Worm (Caenorhabditis elegans) whole organism, L3 larva: Measurements from ENCODE around the gene chil-5.

Experiments
- R02D3.7 ChIP-seq: fragments of 150-350 bp; optimal IDR thresholded peaks from 2 replicates; lab custom pipeline; 2014; ENCODE audit warnings: missing biosample characterization, missing genetic modification characterization
- ZK546.5 ChIP-seq: sonication (generic microtip); optimal IDR thresholded peaks from 2 replicates; lab custom pipeline; 2017; ENCODE audit warnings: missing biosample characterization, missing genetic modification characterization
- ama-1 ChIP-seq: fragments of 150-350 bp; optimal IDR thresholded peaks from 2 replicates; lab custom pipeline; 2018
- ceh-16 ChIP-seq: sonication (generic microtip); optimal IDR thresholded peaks from 2 replicates; lab custom pipeline; 2017; ENCODE audit warnings: missing biosample characterization, missing genetic modification characterization
- ceh-82 ChIP-seq: fragments of 150-350 bp; optimal IDR thresholded peaks from 2 replicates; lab custom pipeline; 2014; ENCODE audit warnings: missing biosample characterization, missing genetic modification characterization
- ceh-9 ChIP-seq: sonication (generic microtip); optimal IDR thresholded peaks from 2 replicates; lab custom pipeline; 2018; ENCODE audit warnings: missing biosample characterization, missing genetic modification characterization
- daf-12 ChIP-seq: fragments of 150-350 bp; optimal IDR thresholded peaks from 2 replicates; lab custom pipeline; 2014; ENCODE audit warnings: missing biosample characterization, missing genetic modification reagents, missing genetic modification characterization
- egl-27 ChIP-seq: sonication (generic microtip); optimal IDR thresholded peaks from 4 replicates; lab custom pipeline; 2017; ENCODE audit warnings: missing biosample characterization, missing genetic modification reagents, missing genetic modification characterization
- egl-5 ChIP-seq: fragments of 150-350 bp; optimal IDR thresholded peaks from 2 replicates; lab custom pipeline; 2017; ENCODE audit warnings: missing biosample characterization, missing genetic modification reagents, missing genetic modification characterization, inconsistent platforms
- elt-2 ChIP-seq: sonication (generic microtip); optimal IDR thresholded peaks from 2 replicates; lab custom pipeline; 2016; ENCODE audit warnings: missing genetic modification reagents, mild to moderate bottlenecking, missing genetic modification characterization, missing compliant biosample characterization
- fkh-2 ChIP-seq: fragments of 150-350 bp; optimal IDR thresholded peaks from 2 replicates; lab custom pipeline; 2014; ENCODE audit warnings: missing biosample characterization, missing genetic modification reagents, missing genetic modification characterization
- fos-1 ChIP-seq: fragments of 150-350 bp; optimal IDR thresholded peaks from 2 replicates; lab custom pipeline; 2014; ENCODE audit warnings: missing biosample characterization, missing genetic modification characterization
- hmg-11 ChIP-seq: sonication (generic microtip); optimal IDR thresholded peaks from 2 replicates; lab custom pipeline; 2016; ENCODE audit warnings: missing genetic modification characterization, missing compliant biosample characterization
- lin-15B ChIP-seq: fragments of 150-350 bp; optimal IDR thresholded peaks from 2 replicates; lab custom pipeline; 2014; ENCODE audit warnings: missing biosample characterization, missing genetic modification characterization
- mml-1 ChIP-seq: fragments of 150-350 bp; sonication (generic microtip); optimal IDR thresholded peaks from 3 replicates; lab custom pipeline; 2014; ENCODE audit warnings: missing biosample characterization, missing genetic modification characterization
- nfya-1 ChIP-seq: sonication (generic microtip); optimal IDR thresholded peaks from 2 replicates; lab custom pipeline; 2017; ENCODE audit warnings: missing genetic modification characterization, mild to moderate bottlenecking, missing compliant biosample characterization, antibody characterized with exemption, moderate library complexity; ENCODE audit not compliant: insufficient read depth
- nhr-11 ChIP-seq: fragments of 150-350 bp; optimal IDR thresholded peaks from 2 replicates; lab custom pipeline; 2014; ENCODE audit warnings: missing biosample characterization, missing genetic modification characterization
- nhr-237 ChIP-seq: fragments of 150-350 bp; optimal IDR thresholded peaks from 2 replicates; lab custom pipeline; 2014; ENCODE audit warnings: missing biosample characterization, missing genetic modification characterization
- nhr-25 ChIP-seq: sonication (generic microtip); optimal IDR thresholded peaks from 2 replicates; lab custom pipeline; 2017; ENCODE audit warnings: missing biosample characterization, missing genetic modification characterization
- nhr-28 ChIP-seq: fragments of 150-350 bp; optimal IDR thresholded peaks from 2 replicates; lab custom pipeline; 2014; ENCODE audit warnings: missing biosample characterization, missing genetic modification characterization
- nhr-43 ChIP-seq: sonication (generic microtip); optimal IDR thresholded peaks from 2 replicates; lab custom pipeline; 2016; ENCODE audit warnings: mild to moderate bottlenecking, missing genetic modification characterization, missing compliant biosample characterization; ENCODE audit not compliant: poor library complexity, severe bottlenecking
- nhr-67 ChIP-seq: fragments of 150-350 bp; optimal IDR thresholded peaks from 2 replicates; lab custom pipeline; 2014; ENCODE audit warnings: missing biosample characterization, missing genetic modification characterization
- nhr-76 ChIP-seq: fragments of 150-350 bp; sonication (generic microtip); optimal IDR thresholded peaks from 5 replicates; lab custom pipeline; 2014; ENCODE audit warnings: missing biosample characterization, missing genetic modification characterization
- nhr-77 ChIP-seq: fragments of 150-350 bp; optimal IDR thresholded peaks from 2 replicates; lab custom pipeline; 2014; ENCODE audit warnings: missing biosample characterization, missing genetic modification characterization
- pha-4 ChIP-seq: fragments of 150-350 bp; optimal IDR thresholded peaks from 2 replicates; lab custom pipeline; 2014; ENCODE audit warnings: missing biosample characterization, missing genetic modification reagents, missing genetic modification characterization
- sea-2 ChIP-seq: fragments of 150-350 bp; sonication (generic microtip); optimal IDR thresholded peaks from 4 replicates; lab custom pipeline; 2014; ENCODE audit warnings: missing biosample characterization, missing genetic modification reagents, missing genetic modification characterization
- skn-1 ChIP-seq: fragments of 150-350 bp; optimal IDR thresholded peaks from 2 replicates; lab custom pipeline; 2014; ENCODE audit warnings: missing biosample characterization, missing genetic modification characterization
- snpc-4 ChIP-seq: fragments of 150-350 bp; optimal IDR thresholded peaks from 2 replicates; lab custom pipeline; 2014; ENCODE audit warnings: missing biosample characterization, missing genetic modification characterization
- tbx-2 ChIP-seq: sonication (generic microtip); optimal IDR thresholded peaks from 2 replicates; lab custom pipeline; 2016; ENCODE audit warnings: mild to moderate bottlenecking, missing genetic modification characterization, missing compliant biosample characterization
- unc-39 ChIP-seq: sonication (generic microtip); optimal IDR thresholded peaks from 4 replicates; lab custom pipeline; 2017; ENCODE audit warnings: missing biosample characterization, missing genetic modification characterization
- zag-1 ChIP-seq: fragments of 150-350 bp; optimal IDR thresholded peaks from 2 replicates; lab custom pipeline; 2014; ENCODE audit warnings: missing biosample characterization, missing genetic modification characterization
- ztf-11 ChIP-seq: fragments of 150-350 bp; optimal IDR thresholded peaks from 2 replicates; lab custom pipeline; 2014; ENCODE audit warnings: missing biosample characterization, missing genetic modification characterization
- ztf-4 ChIP-seq: fragments of 150-350 bp; optimal IDR thresholded peaks from 2 replicates; lab custom pipeline; 2014; ENCODE audit warnings: missing biosample characterization, missing genetic modification characterization

Gene chil-5

DNA sequence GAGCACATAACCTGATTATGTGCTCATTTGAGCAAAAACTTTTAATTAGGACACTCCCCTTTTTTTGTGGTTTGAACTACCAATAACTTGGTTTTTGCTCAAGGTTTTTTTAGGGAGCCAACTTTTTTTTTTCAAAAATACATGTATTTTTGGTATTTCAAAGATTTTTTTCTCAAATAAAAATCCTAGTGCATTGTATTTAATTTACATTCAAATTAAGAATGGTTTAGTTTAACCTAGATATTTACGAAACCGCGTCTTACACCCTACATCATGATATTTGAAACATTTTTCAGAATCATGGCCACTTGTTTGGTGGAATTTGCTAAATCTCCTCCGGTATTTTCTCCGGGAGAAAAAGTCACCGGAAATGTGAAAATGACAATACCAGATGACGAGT is 24.6 kb downstream of the chil-5 start, which contains the start of gene arrd-5:
Gene arrd-5 (plus strand): TSS at position 301 of the 400 bp plus-strand sequence.
- TF ChIP-seq fkh-2 (tag; lab: Kevin White, UChicago): no peak

DNA sequence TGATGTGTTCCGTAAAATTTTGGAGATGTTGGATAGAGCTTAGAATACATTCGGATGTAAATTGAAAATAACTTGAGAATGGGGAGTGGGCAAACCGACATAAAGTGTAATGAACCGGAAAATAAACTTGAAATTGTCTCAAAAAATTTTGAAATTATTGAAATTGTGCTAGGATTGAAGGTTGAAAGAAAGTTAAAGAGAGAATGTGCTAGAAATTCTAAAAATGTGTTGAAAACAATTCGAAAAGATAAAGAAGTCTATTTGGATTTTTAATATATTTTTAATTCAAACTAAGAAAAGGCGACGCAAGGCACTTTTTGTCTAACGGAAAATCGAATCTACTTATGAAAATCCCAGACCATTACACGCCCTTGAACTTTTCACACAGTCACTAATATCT is 25.6 kb downstream of the chil-5 start, which contains the start of gene ZK938.3:
Gene ZK938.3 (minus strand): TSS at position 101 of the 400 bp plus-strand sequence.
- TF ChIP-seq ceh-82 (tag; lab: Kevin White, UChicago) (no peak), nhr-11 (no peak), zag-1 (tag; lab: Kevin White, UChicago) (no peak), ceh-9 (tag; lab: Kevin White, UChicago) (no peak), egl-27 (tag; lab: Kevin White, UChicago) (no peak), ama-1 (lab: Kevin White, UChicago) (no peak), R02D3.7 (tag; lab: Kevin White, UChicago) (no peak), nhr-43 (no peak), ZK546.5 (tag; lab: Kevin White, UChicago) (no peak), snpc-4 (tag; lab: Kevin White, UChicago) (no peak), daf-12 (tag; lab: Kevin White, UChicago) (no peak), mml-1 (tag; lab: Kevin White, UChicago) (no peak), lin-15B (tag; lab: Kevin White, UChicago) (no peak), hmg-11 (tag; lab: Kevin White, UChicago) (no peak), sea-2 (GFP tag; lab: Kevin White, UChicago) (no peak)

DNA sequence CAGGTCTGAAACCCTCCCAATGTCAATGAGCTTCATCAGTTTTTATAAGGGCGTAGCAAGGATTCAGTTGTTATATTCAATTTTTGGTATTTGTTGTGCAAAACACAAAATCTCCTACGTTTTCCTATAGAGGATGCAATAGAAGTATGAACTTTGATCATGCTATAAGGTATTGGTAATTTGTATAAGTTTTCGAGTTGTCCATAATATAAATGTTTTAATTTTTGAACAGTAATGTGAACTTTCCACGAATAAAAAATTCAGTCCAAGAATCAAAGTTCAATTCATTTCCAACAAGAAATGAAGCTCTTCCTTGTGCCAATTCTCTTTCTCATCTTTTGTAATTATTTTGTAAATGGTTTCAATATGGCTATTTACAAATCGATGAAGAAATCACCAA is 28.4 kb downstream of the chil-5 start, which contains the start of gene ZK938.12:
Gene ZK938.12 (plus strand): TSS at position 301 of the 400 bp plus-strand sequence.
- TF ChIP-seq mml-1 (tag; lab: Kevin White, UChicago) (no peak), ztf-11 (tag; lab: Kevin White, UChicago) (no peak), nhr-77 (tag; lab: Kevin White, UChicago) (no peak), ztf-4 (no peak)

DNA sequence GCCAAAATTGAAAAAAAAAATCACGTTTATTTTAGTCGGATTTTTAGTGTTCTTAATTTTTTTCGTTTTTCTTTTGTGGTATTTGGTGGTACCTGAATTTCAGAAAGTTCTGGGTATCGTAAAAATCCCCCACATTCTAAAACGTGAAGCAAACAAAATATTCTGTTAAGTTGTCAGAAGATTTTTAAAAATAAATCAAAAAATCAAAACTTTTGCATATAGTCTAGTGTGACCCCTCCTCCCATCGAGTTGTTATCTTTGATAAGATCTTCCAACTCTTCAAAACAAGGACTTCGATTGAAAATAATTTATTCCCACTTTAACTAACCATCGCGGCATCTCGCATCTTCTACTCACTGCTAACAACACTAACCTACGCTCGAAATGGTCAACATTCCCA is 30.4 kb downstream of the chil-5 start, which contains the start of gene ZK938.1:
Gene ZK938.1 (plus strand): TSS at position 301 of the 400 bp plus-strand sequence.
- TF ChIP-seq nhr-28: no peak
- no peak for TF ChIP-seq skn-1 (tag; lab: Kevin White, UChicago)
- no peak for TF ChIP-seq pha-4 (tag; lab: Kevin White, UChicago)
- TF ChIP-seq nfya-1 (tag; lab: Kevin White, UChicago): no peak
- TF ChIP-seq fkh-2 (tag; lab: Kevin White, UChicago): no peak
- no peak for TF ChIP-seq nhr-43
- TF ChIP-seq nhr-76: no peak

DNA sequence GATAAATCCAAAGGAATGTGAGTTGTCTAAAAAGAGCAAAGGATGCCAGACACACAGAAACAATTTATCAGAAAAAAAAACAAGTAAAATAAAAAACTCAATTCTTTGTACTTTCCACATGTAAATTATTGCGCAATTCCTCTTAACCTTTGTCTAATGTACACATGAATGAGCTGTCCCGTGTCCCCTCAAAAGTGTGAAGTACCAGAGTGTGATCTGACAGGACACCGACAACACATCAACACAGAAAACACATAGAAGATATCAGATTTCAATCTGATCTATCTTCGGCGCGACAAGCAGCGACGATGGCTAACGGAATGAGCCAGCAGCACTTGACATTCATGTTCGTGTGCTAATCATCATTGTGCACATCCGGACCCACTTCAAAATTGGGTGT is 31.0 kb downstream of the chil-5 start:
- TF ChIP-seq nhr-25 (tag; lab: Kevin White, UChicago) (no peak), zag-1 (tag; lab: Kevin White, UChicago) (no peak), ceh-82 (tag; lab: Kevin White, UChicago) (no peak), daf-12 (tag; lab: Kevin White, UChicago) (no peak), snpc-4 (tag; lab: Kevin White, UChicago) (no peak), ceh-16 (no peak), nhr-237 (tag; lab: Kevin White, UChicago) (no peak), mml-1 (tag; lab: Kevin White, UChicago) (no peak), R02D3.7 (tag; lab: Kevin White, UChicago) (no peak), tbx-2 (tag; lab: Kevin White, UChicago) (no peak), nhr-67 (no peak), egl-27 (tag; lab: Kevin White, UChicago) (no peak), lin-15B (tag; lab: Kevin White, UChicago) (no peak)

DNA sequence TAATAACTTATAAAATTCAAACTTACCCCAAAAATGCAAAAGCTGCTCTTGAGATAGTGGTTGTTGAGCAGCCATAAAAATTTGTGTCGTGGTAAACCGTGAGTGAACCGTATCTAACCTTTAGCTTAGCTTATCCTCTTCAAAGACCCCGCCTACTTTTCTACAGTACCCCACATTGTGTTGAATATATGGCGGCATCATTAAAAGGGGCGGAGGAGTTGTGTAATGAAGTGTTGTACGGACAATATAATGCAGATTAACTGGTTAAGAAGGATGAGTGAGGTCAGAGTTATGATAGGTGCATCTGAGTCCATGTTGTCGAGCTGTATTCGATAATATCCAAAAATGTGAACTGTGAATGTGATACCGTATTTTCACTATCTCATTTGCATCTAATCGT is 31.6 kb downstream of the chil-5 start, which contains the start of gene eyg-1:
Gene eyg-1 (minus strand): TSS at position 101 of the 400 bp plus-strand sequence.
- no peak for TF ChIP-seq nfya-1 (tag; lab: Kevin White, UChicago)
- TF ChIP-seq elt-2 (tag; lab: Kevin White, UChicago): no peak
- no peak for TF ChIP-seq hmg-11 (tag; lab: Kevin White, UChicago)
- TF ChIP-seq mml-1 (tag; lab: Kevin White, UChicago): no peak
- TF ChIP-seq ZK546.5 (tag; lab: Kevin White, UChicago): no peak
- TF ChIP-seq daf-12 (tag; lab: Kevin White, UChicago): no peak
- TF ChIP-seq unc-39 (tag; lab: Kevin White, UChicago): no peak
- TF ChIP-seq egl-5: no peak
- no peak for TF ChIP-seq nhr-43
- no peak for TF ChIP-seq skn-1 (tag; lab: Kevin White, UChicago)
- no peak for TF ChIP-seq fos-1 (tag; lab: Kevin White, UChicago)
